Fruit fly (Drosophila melanogaster): ENCODE data around the gene Ance-3.
A peak's percentile ranks its signal among the peaks of the same experiment; 100 is the strongest.

The Ance-3 gene

dm6 chr2L:13876698-13877097 is 37.8 kb upstream of the Ance-3 start (continued):
- TF ChIP-seq CG7271 (tag; optimal IDR thresholded peaks at IDR 0.05) (no peak), Hand (GFP tag; optimal IDR thresholded peaks at IDR 0.05) (no peak), CG15479 (GFP tag; optimal IDR thresholded peaks at IDR 0.05) (no peak), Lhr (GFP tag; optimal IDR thresholded peaks at IDR 0.05) (no peak), Dip3 (GFP tag; optimal IDR thresholded peaks at IDR 0.05) (no peak), CG13287 (GFP tag; IDR thresholded peaks at IDR 0.05; ENCODE audit: partially characterized antibody) (no peak), Sin3A (optimal IDR thresholded peaks at IDR 0.05) (no peak), sob (GFP tag; IDR thresholded peaks at IDR 0.05) (no peak), luna (GFP tag; optimal IDR thresholded peaks at IDR 0.05) (no peak), Nf-YC (tag; optimal IDR thresholded peaks at IDR 0.05) (no peak), maf-S (GFP tag; optimal IDR thresholded peaks at IDR 0.05) (no peak), CG17802 (tag; optimal IDR thresholded peaks at IDR 0.05) (no peak), mam (GFP tag; optimal IDR thresholded peaks at IDR 0.05) (no peak), CG12659 (GFP tag; optimal IDR thresholded peaks at IDR 0.05) (peak; percentile 16), gce (GFP tag; IDR thresholded peaks at IDR 0.05) (no peak), CG13624 (GFP tag; optimal IDR thresholded peaks at IDR 0.05) (no peak), seq (GFP tag; IDR thresholded peaks at IDR 0.05) (no peak), CG2875 (GFP tag; optimal IDR thresholded peaks at IDR 0.05) (peak; percentile 11), Side (GFP tag; optimal IDR thresholded peaks at IDR 0.05) (no peak), Tbp (GFP tag; optimal IDR thresholded peaks at IDR 0.05) (no peak), CG10274 (GFP tag; optimal IDR thresholded peaks at IDR 0.05) (no peak), CG33557 (GFP tag; optimal IDR thresholded peaks at IDR 0.05) (peak; percentile 37), klu (GFP tag; IDR thresholded peaks at IDR 0.05) (no peak), eyg (GFP tag; optimal IDR thresholded peaks at IDR 0.05) (no peak), Neu2 (GFP tag; optimal IDR thresholded peaks at IDR 0.05; ENCODE audit: borderline replicate concordance) (no peak), hb (GFP tag; IDR thresholded peaks at IDR 0.05; ENCODE audit: partially characterized antibody) (no peak), CG13296 (GFP tag; optimal IDR thresholded peaks at IDR 0.05) (no peak), CG31224 (GFP tag; IDR thresholded peaks at IDR 0.05) (no peak), dmrt11E (tag; optimal IDR thresholded peaks at IDR 0.05) (peak; percentile 64), Oaz (GFP tag; IDR thresholded peaks at IDR 0.05) (no peak), fd102C (GFP tag; optimal IDR thresholded peaks at IDR 0.05) (no peak), Sox102F (GFP tag; optimal IDR thresholded peaks at IDR 0.05) (peak; percentile 41), grau (tag; optimal IDR thresholded peaks at IDR 0.05) (peak; percentile 50), pros (GFP tag; optimal IDR thresholded peaks at IDR 0.05) (peak; percentile 70), cato (GFP tag; optimal IDR thresholded peaks at IDR 0.05; ENCODE audit: borderline replicate concordance) (no peak), CG31441 (GFP tag; IDR thresholded peaks at IDR 0.05) (peak; percentile 62), Hr78 (GFP tag; optimal IDR thresholded peaks at IDR 0.05) (no peak), Dek (tag; optimal IDR thresholded peaks at IDR 0.05) (no peak), sna (GFP tag; IDR thresholded peaks at IDR 0.05; ENCODE audit: partially characterized antibody) (no peak), ewg (GFP tag; optimal IDR thresholded peaks at IDR 0.05) (peak; percentile 10), sens (GFP tag) (peak; percentile 84), pho (GFP tag; optimal IDR thresholded peaks at IDR 0.05) (no peak), crp (GFP tag; optimal IDR thresholded peaks at IDR 0.05) (no peak), CG18011 (GFP tag; optimal IDR thresholded peaks at IDR 0.05) (no peak), ttk (GFP tag; IDR thresholded peaks at IDR 0.05) (no peak), CG7556 (GFP tag; optimal IDR thresholded peaks at IDR 0.05) (peak; percentile 67), nmo (GFP tag; optimal IDR thresholded peaks at IDR 0.05) (peak; percentile 64), CG12299 (tag; optimal IDR thresholded peaks at IDR 0.05) (no peak), cg (GFP tag; optimal IDR thresholded peaks at IDR 0.05) (no peak), CTCF (GFP tag; optimal IDR thresholded peaks at IDR 0.05) (no peak), CG2889 (GFP tag; IDR thresholded peaks at IDR 0.05) (no peak), ken (GFP tag; IDR thresholded peaks at IDR 0.05) (no peak)

Measured in whole organism, embryonic.